Fruit fly (Drosophila melanogaster) whole organism, embryonic: Measurements from ENCODE around the gene CG17660.

Experiments used
- CG10209 ChIP-seq: fragments of 200-800 bp; sonication (Bioruptor generic); optimal IDR thresholded peaks from 3 replicates; lab custom pipeline; 2017; ENCODE audit warnings: missing biosample characterization, mild to moderate bottlenecking, missing genetic modification characterization, missing genetic modification reagents
- CG10462 ChIP-seq: fragments of 200-800 bp; sonication (Bioruptor generic); optimal IDR thresholded peaks from 2 replicates; lab custom pipeline; 2016; ENCODE audit warnings: missing biosample characterization, missing genetic modification characterization
- CG11456 ChIP-seq: fragments of 200-800 bp; sonication (Bioruptor generic); IDR thresholded peaks from 3 replicates; pipeline ENCODE4 v1.3.6; 2022; ENCODE audit warnings: missing biosample characterization, missing genetic modification characterization
- CG12391 ChIP-seq: fragments of 200-800 bp; sonication (Bioruptor generic); optimal IDR thresholded peaks from 3 replicates; lab custom pipeline; 2018; ENCODE audit warnings: missing biosample characterization, mild to moderate bottlenecking, missing genetic modification characterization, moderate library complexity
- CG1647 ChIP-seq: fragments of 200-800 bp; sonication (Bioruptor generic); optimal IDR thresholded peaks from 3 replicates; lab custom pipeline; 2016; ENCODE audit warnings: missing biosample characterization, missing genetic modification characterization
- CG16815 ChIP-seq: fragments of 200-800 bp; sonication (Bioruptor generic); optimal IDR thresholded peaks from 3 replicates; lab custom pipeline; 2017; ENCODE audit warnings: missing biosample characterization, mild to moderate bottlenecking, missing genetic modification characterization
- CG17361 ChIP-seq: fragments of 200-800 bp; sonication (Bioruptor generic); IDR thresholded peaks from 3 replicates; pipeline ENCODE4 v1.3.6; 2022; ENCODE audit warnings: missing biosample characterization, missing genetic modification characterization
- CG17802 ChIP-seq: fragments of 200-800 bp; sonication (Bioruptor generic); optimal IDR thresholded peaks from 2 replicates; lab custom pipeline; 2018; ENCODE audit warnings: missing biosample characterization, mild to moderate bottlenecking, missing genetic modification characterization, moderate library complexity
- CG17829 ChIP-seq: fragments of 200-800 bp; optimal IDR thresholded peaks from 2 replicates; lab custom pipeline; 2019; ENCODE audit warnings: missing biosample characterization, mild to moderate bottlenecking, missing genetic modification characterization, moderate library complexity
- CG1792 ChIP-seq: fragments of 200-800 bp; sonication (Bioruptor generic); optimal IDR thresholded peaks from 2 replicates; lab custom pipeline; 2016; ENCODE audit warnings: missing biosample characterization, missing genetic modification characterization
- CG2116 ChIP-seq: fragments of 200-800 bp; sonication (Bioruptor generic); optimal IDR thresholded peaks from 3 replicates; lab custom pipeline; 2018; ENCODE audit warnings: missing biosample characterization, mild to moderate bottlenecking, missing genetic modification characterization
- CG2712 ChIP-seq: fragments of 200-800 bp; optimal IDR thresholded peaks from 3 replicates; lab custom pipeline; 2019; ENCODE audit warnings: missing biosample characterization, mild to moderate bottlenecking, missing genetic modification characterization, moderate library complexity
- CG2875 ChIP-seq: fragments of 200-800 bp; sonication (Bioruptor generic); optimal IDR thresholded peaks from 2 replicates; lab custom pipeline; 2017; ENCODE audit warnings: missing biosample characterization, mild to moderate bottlenecking, missing genetic modification characterization, missing genetic modification reagents
- CG30020 ChIP-seq: fragments of 200-800 bp; optimal IDR thresholded peaks from 2 replicates; lab custom pipeline; 2019; ENCODE audit warnings: missing biosample characterization, mild to moderate bottlenecking, missing genetic modification characterization, moderate library complexity
- CG31224 ChIP-seq: fragments of 200-800 bp; sonication (Bioruptor generic); IDR thresholded peaks from 2 replicates; pipeline ENCODE4 v1.3.6; 2022; ENCODE audit warnings: missing biosample characterization, missing genetic modification characterization
- CG4404 ChIP-seq: fragments of 200-800 bp; sonication (Bioruptor generic); IDR thresholded peaks from 2 replicates; pipeline ENCODE4 v1.3.6; 2022; ENCODE audit warnings: missing biosample characterization, missing genetic modification characterization
- CG4730 ChIP-seq: fragments of 200-800 bp; sonication (Bioruptor generic); IDR thresholded peaks from 2 replicates; pipeline ENCODE4 v1.3.6; 2022; ENCODE audit warnings: missing biosample characterization, missing genetic modification characterization
- CG6175 ChIP-seq: fragments of 200-800 bp; sonication (Bioruptor generic); IDR thresholded peaks from 3 replicates; pipeline ENCODE4 v1.3.6; 2022; ENCODE audit warnings: missing biosample characterization, missing genetic modification characterization
- CG6254 ChIP-seq: fragments of 200-800 bp; sonication (Bioruptor generic); optimal IDR thresholded peaks from 3 replicates; lab custom pipeline; 2017; ENCODE audit warnings: mild to moderate bottlenecking, missing biosample characterization, missing genetic modification reagents, missing genetic modification characterization
- CG6791 ChIP-seq: fragments of 200-800 bp; sonication (Bioruptor generic); IDR thresholded peaks from 3 replicates; pipeline ENCODE4 v1.3.6; 2022; ENCODE audit warnings: missing biosample characterization, missing genetic modification characterization; ENCODE audit not compliant: partially characterized antibody
- CG7839 ChIP-seq: fragments of 200-800 bp; sonication (Bioruptor generic); optimal IDR thresholded peaks from 3 replicates; lab custom pipeline; 2018; ENCODE audit warnings: missing biosample characterization, mild to moderate bottlenecking, missing genetic modification characterization, moderate library complexity
- CG8478 ChIP-seq: fragments of >200 bp; optimal IDR thresholded peaks from 2 replicates; lab custom pipeline; 2018
- Chrac-16 ChIP-seq: fragments of 200-800 bp; sonication (Bioruptor generic); optimal IDR thresholded peaks from 3 replicates; lab custom pipeline; 2016; ENCODE audit warnings: missing biosample characterization, missing genetic modification characterization
- CkIIα-i1 ChIP-seq: fragments of 200-800 bp; sonication (Bioruptor generic); IDR thresholded peaks from 2 replicates; pipeline ENCODE4 v1.3.6; 2022; ENCODE audit warnings: missing biosample characterization, missing genetic modification characterization
- Dip3 ChIP-seq: fragments of 200-800 bp; sonication (Bioruptor generic); optimal IDR thresholded peaks from 3 replicates; lab custom pipeline; 2016; ENCODE audit warnings: missing biosample characterization, missing genetic modification characterization
- Doc3 ChIP-seq: fragments of 200-800 bp; sonication (Bioruptor generic); IDR thresholded peaks from 3 replicates; pipeline ENCODE4 v1.3.6; 2022; ENCODE audit warnings: missing biosample characterization, missing genetic modification characterization; ENCODE audit not compliant: partially characterized antibody
- Dp ChIP-seq: fragments of 200-800 bp; sonication (Bioruptor generic); optimal IDR thresholded peaks from 2 replicates; lab custom pipeline; 2018; ENCODE audit warnings: missing biosample characterization, mild to moderate bottlenecking, missing genetic modification characterization, moderate library complexity
- Nf-YB ChIP-seq: fragments of 200-800 bp; sonication (Bioruptor generic); optimal IDR thresholded peaks from 3 replicates; lab custom pipeline; 2019; ENCODE audit warnings: missing biosample characterization, mild to moderate bottlenecking, missing genetic modification characterization, moderate library complexity
- Rx ChIP-seq: fragments of 200-800 bp; sonication (Bioruptor generic); IDR thresholded peaks from 2 replicates; pipeline ENCODE4 v1.3.6; 2022; ENCODE audit warnings: missing biosample characterization, missing genetic modification characterization
- Stat92E ChIP-seq, 3 experiments: fragments of >200 bp in 2 of 3; fragments of 200-800 bp in 1 of 3; sonication (Bioruptor generic) in 1 of 3; optimal IDR thresholded peaks; 2 replicates each; lab custom pipeline; 2017 to 2019; ENCODE audit warnings: missing biosample characterization in 3 of 3, missing genetic modification characterization in 3 of 3, mild to moderate bottlenecking in 1 of 3, moderate library complexity in 1 of 3
- ac ChIP-seq: fragments of 200-800 bp; sonication (Bioruptor generic); optimal IDR thresholded peaks from 3 replicates; lab custom pipeline; 2017; ENCODE audit warnings: missing biosample characterization, mild to moderate bottlenecking, missing genetic modification characterization
- ash1 ChIP-seq: fragments of 200-800 bp; sonication (Bioruptor generic); optimal IDR thresholded peaks from 2 replicates; lab custom pipeline; 2018; ENCODE audit warnings: missing biosample characterization, mild to moderate bottlenecking, missing genetic modification characterization
- da ChIP-seq: fragments of 200-800 bp; sonication (Bioruptor generic); optimal IDR thresholded peaks from 2 replicates; lab custom pipeline; 2016; ENCODE audit warnings: missing biosample characterization, missing genetic modification characterization
- dm ChIP-seq: fragments of 200-800 bp; sonication (Bioruptor generic); optimal IDR thresholded peaks from 3 replicates; lab custom pipeline; 2016; ENCODE audit warnings: missing biosample characterization, missing genetic modification characterization
- dmrt11E ChIP-seq: fragments of 200-800 bp; sonication (Bioruptor generic); optimal IDR thresholded peaks from 3 replicates; lab custom pipeline; 2018; ENCODE audit warnings: missing biosample characterization, mild to moderate bottlenecking, missing genetic modification characterization, moderate library complexity
- dysf ChIP-seq: fragments of 200-800 bp; sonication (Bioruptor generic); IDR thresholded peaks from 3 replicates; pipeline ENCODE4 v1.3.6; 2022; ENCODE audit warnings: missing biosample characterization, missing genetic modification characterization
- gro ChIP-seq: fragments of 200-800 bp; sonication (Bioruptor generic); optimal IDR thresholded peaks from 2 replicates; lab custom pipeline; 2016; ENCODE audit warnings: missing biosample characterization, missing genetic modification characterization
- ham ChIP-seq: fragments of 200-800 bp; sonication (Bioruptor generic); IDR thresholded peaks from 2 replicates; pipeline ENCODE4 v1.3.6; 2022; ENCODE audit warnings: missing biosample characterization, missing genetic modification characterization
- ind ChIP-seq: fragments of 200-800 bp; sonication (Bioruptor generic); optimal IDR thresholded peaks from 3 replicates; lab custom pipeline; 2016; ENCODE audit warnings: missing biosample characterization, missing genetic modification characterization
- klu ChIP-seq: fragments of 200-800 bp; sonication (Bioruptor generic); IDR thresholded peaks from 2 replicates; pipeline ENCODE4 v1.3.6; 2022; ENCODE audit warnings: missing biosample characterization, missing genetic modification characterization
- odd ChIP-seq: fragments of 200-800 bp; sonication (Bioruptor generic); optimal IDR thresholded peaks from 2 replicates; lab custom pipeline; 2017; ENCODE audit warnings: missing biosample characterization, mild to moderate bottlenecking, missing genetic modification characterization
- phol ChIP-seq: fragments of 200-800 bp; sonication (Bioruptor generic); optimal IDR thresholded peaks from 3 replicates; lab custom pipeline; 2018; ENCODE audit warnings: missing biosample characterization, mild to moderate bottlenecking, missing genetic modification characterization, moderate library complexity
- slou ChIP-seq: fragments of 200-800 bp; sonication (Bioruptor generic); optimal IDR thresholded peaks from 3 replicates; lab custom pipeline; 2016; ENCODE audit warnings: missing biosample characterization, missing genetic modification characterization
- sna ChIP-seq: fragments of 200-800 bp; sonication (Bioruptor generic); IDR thresholded peaks from 2 replicates; pipeline ENCODE4 v1.3.6; 2022; ENCODE audit warnings: missing biosample characterization, missing genetic modification characterization; ENCODE audit not compliant: partially characterized antibody
- tap ChIP-seq: fragments of 200-800 bp; optimal IDR thresholded peaks from 3 replicates; lab custom pipeline; 2019; ENCODE audit warnings: missing biosample characterization, mild to moderate bottlenecking, missing genetic modification characterization, moderate library complexity
- tin ChIP-seq: fragments of 200-800 bp; sonication (Bioruptor generic); optimal IDR thresholded peaks from 3 replicates; lab custom pipeline; 2016; ENCODE audit warnings: missing biosample characterization, missing genetic modification characterization
- toy ChIP-seq: fragments of 200-800 bp; sonication (Bioruptor generic); IDR thresholded peaks from 2 replicates; pipeline ENCODE4 v1.3.6; 2022; ENCODE audit warnings: missing biosample characterization, missing genetic modification characterization
- vvl ChIP-seq: fragments of 200-800 bp; sonication (Bioruptor generic); IDR thresholded peaks from 2 replicates; pipeline ENCODE4 v1.3.6; 2022; ENCODE audit warnings: missing biosample characterization, missing genetic modification characterization
- zfh2 ChIP-seq: fragments of 200-800 bp; sonication (Bioruptor generic); optimal IDR thresholded peaks from 2 replicates; lab custom pipeline; 2016; ENCODE audit warnings: missing biosample characterization, missing genetic modification characterization

Gene CG17660

DNA sequence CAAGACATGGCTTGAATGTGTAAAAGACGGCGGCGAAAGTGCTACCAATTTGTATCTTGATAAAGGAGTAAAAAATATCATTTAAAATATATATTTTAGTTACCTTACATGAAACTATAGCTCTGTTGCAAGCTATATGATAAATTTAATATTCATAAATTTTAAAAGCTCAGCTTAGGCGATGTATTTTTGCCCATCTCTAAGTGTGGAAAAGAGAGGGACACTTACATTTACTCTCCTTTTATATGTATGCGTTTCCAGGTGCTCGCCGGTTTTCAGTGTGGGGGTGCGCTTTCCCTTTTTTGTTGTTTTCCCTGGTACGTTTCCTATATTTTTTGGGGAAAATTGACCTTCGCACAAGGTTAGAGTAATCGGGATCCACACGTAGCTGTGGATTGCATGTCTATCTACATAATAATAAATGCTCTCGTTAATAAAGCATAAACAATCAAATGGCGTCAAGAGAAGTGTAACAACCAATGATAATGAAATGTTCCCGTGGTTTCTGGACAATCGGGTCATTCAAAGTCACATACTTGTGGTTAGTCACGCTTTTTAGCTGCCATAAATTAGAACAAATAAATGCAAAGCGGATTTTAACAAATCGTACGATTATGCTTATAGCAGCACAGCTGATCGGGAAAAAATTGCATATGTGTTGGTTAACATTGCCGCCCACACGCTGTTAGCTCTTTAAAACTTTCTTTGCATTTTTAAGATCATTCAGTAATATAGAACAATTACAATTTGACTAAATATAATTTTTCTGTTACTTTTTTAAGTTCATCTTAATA, 17.8 kb upstream of the CG17660 start (continued):
- TF ChIP-seq CG6254 (GFP tag; lab: Kevin White, UChicago) (peak; percentile 87), Nf-YB (GFP tag; lab: Kevin White, UChicago) (peak; percentile 89), CG10462 (GFP tag; lab: Kevin White, UChicago) (peak; percentile 86), sna (peak; percentile 99), CG6175 (GFP tag; lab: Robert Waterston, UW) (peak; percentile 91), CG2116 (peak; percentile 87), tin (GFP tag; lab: Kevin White, UChicago) (peak; percentile 97), CG1792 (GFP tag; lab: Kevin White, UChicago) (peak; percentile 71), CG2712 (peak; percentile 96), Stat92E (GFP tag; optimal IDR thresholded peaks at IDR 0.05; lab: Kevin White, UChicago) (peak in 1 of 3 experiments; percentile 97), phol (tag; lab: Kevin White, UChicago) (no peak), CG12391 (tag; lab: Kevin White, UChicago) (peak; percentile 98), odd (GFP tag; lab: Kevin White, UChicago) (peak; percentile 99), CG17829 (peak; percentile 93), CG30020 (tag; lab: Kevin White, UChicago) (peak; percentile 88), CkIIα-i1 (no peak), Dp (GFP tag; lab: Kevin White, UChicago) (peak; percentile 11), dysf (GFP tag; lab: Robert Waterston, UW) (peak; percentile 99), CG10209 (GFP tag; lab: Kevin White, UChicago) (peak; percentile 98), CG2875 (peak; percentile 96), Dip3 (GFP tag; lab: Kevin White, UChicago) (peak; percentile 89), toy (GFP tag; lab: Robert Waterston, UW) (peak; percentile 93), CG1647 (GFP tag; lab: Kevin White, UChicago) (peak; percentile 81), dm (GFP tag; lab: Kevin White, UChicago) (peak; percentile 78), CG6791 (GFP tag; lab: Robert Waterston, UW) (peak; percentile 81), CG4404 (GFP tag; lab: Robert Waterston, UW) (peak; percentile 95), Rx (GFP tag; lab: Robert Waterston, UW) (peak; percentile 92), dmrt11E (tag; lab: Kevin White, UChicago) (peak; percentile 94), CG16815 (GFP tag; lab: Kevin White, UChicago) (peak; percentile 96), slou (peak; percentile 94), Doc3 (GFP tag; lab: Robert Waterston, UW) (peak; percentile 99), CG17361 (peak; percentile 92), klu (GFP tag; lab: Robert Waterston, UW) (peak; percentile 97), CG17802 (peak; percentile 70), tap (peak; percentile 93), CG11456 (GFP tag; lab: Robert Waterston, UW) (peak; percentile 97), ham (GFP tag; lab: Robert Waterston, UW) (peak; percentile 87), CG8478 (lab: Kevin White, UChicago) (no peak), CG4730 (GFP tag; lab: Robert Waterston, UW) (peak; percentile 91), vvl (peak; percentile 98), da (GFP tag; lab: Kevin White, UChicago) (no peak), CG31224 (GFP tag; lab: Robert Waterston, UW) (peak; percentile 92), Chrac-16 (peak; percentile 95), CG7839 (tag; lab: Kevin White, UChicago) (peak; percentile 98), gro (GFP tag; lab: Kevin White, UChicago) (peak; percentile 66), ac (GFP tag; lab: Kevin White, UChicago) (peak; percentile 83), ind (GFP tag; lab: Kevin White, UChicago) (peak; percentile 95), zfh2 (GFP tag; lab: Kevin White, UChicago) (peak; percentile 93), ash1 (GFP tag; lab: Kevin White, UChicago) (peak; percentile 36)
